Fruit fly (Drosophila melanogaster): ENCODE data around the gene CG5245.
A peak's percentile ranks its signal among the peaks of the same experiment; 100 is the strongest.

Gene CG5245

dm6 chr3R:12383036-12383435 lies 46.3 kb upstream of the CG5245 start, which contains the start of gene GstD11:
TSS of gene GstD11 (plus strand) at chr3R:12383336.
- no peak for TF ChIP-seq CG15073 (GFP tag; optimal IDR thresholded peaks at IDR 0.05)
- no peak for TF ChIP-seq tio (GFP tag; optimal IDR thresholded peaks at IDR 0.05)
- TF ChIP-seq CG7745 (tag; optimal IDR thresholded peaks at IDR 0.05) = no peak
- no peak for TF ChIP-seq bsh (GFP tag; optimal IDR thresholded peaks at IDR 0.05)
- TF ChIP-seq sc (optimal IDR thresholded peaks at IDR 0.05) = no peak
- no peak for TF ChIP-seq sc (GFP tag; optimal IDR thresholded peaks at IDR 0.05)
- no peak for TF ChIP-seq Nf-YB (GFP tag; optimal IDR thresholded peaks at IDR 0.05)
- TF ChIP-seq Camta (GFP tag; optimal IDR thresholded peaks at IDR 0.05) = no peak
- TF ChIP-seq CG6272 (GFP tag; IDR thresholded peaks at IDR 0.05) = no peak
- TF ChIP-seq ac (GFP tag; optimal IDR thresholded peaks at IDR 0.05) = no peak
- TF ChIP-seq CG17912 (GFP tag; optimal IDR thresholded peaks at IDR 0.05) = no peak
- TF ChIP-seq NC2α (GFP tag; optimal IDR thresholded peaks at IDR 0.05) = no peak
- TF ChIP-seq oc (tag; optimal IDR thresholded peaks at IDR 0.05) = no peak
- TF ChIP-seq CG14667 (GFP tag; IDR thresholded peaks at IDR 0.05) = no peak
- no peak for TF ChIP-seq PHDP (tag; optimal IDR thresholded peaks at IDR 0.05)
- no peak for TF ChIP-seq CG16815 (GFP tag; optimal IDR thresholded peaks at IDR 0.05)
- no peak for TF ChIP-seq CG12391 (tag; optimal IDR thresholded peaks at IDR 0.05)
- no peak for TF ChIP-seq otp (GFP tag; IDR thresholded peaks at IDR 0.05)

DNA sequence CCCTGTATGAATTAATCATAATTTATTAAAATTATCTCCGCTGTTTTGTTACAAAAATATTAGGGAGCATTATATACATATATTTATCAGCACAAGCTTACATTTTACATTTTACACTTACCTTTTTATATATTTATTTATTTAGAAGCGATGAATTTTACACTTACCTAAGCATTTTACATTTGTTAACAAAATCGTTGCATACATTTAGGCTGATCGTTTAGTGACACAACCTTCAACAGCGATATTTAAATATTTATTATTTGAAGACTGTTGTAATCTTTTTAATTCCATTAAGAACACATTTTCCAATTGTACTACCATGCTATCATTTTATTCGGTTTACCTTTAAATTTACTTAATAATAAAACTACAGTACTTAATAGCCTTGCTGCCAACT lies 45.6 kb upstream of the CG5245 start:
- TF ChIP-seq amos (GFP tag; IDR thresholded peaks at IDR 0.05; ENCODE audit: partially characterized antibody) (peak; percentile 60), CTCF (GFP tag; optimal IDR thresholded peaks at IDR 0.05) (peak; percentile 71), CG16813 (GFP tag; IDR thresholded peaks at IDR 0.05; ENCODE audit: partially characterized antibody) (peak; percentile 31; the same call in 1 of the 3 replicates), unc-4 (GFP tag; IDR thresholded peaks at IDR 0.05; ENCODE audit: partially characterized antibody) (no peak), CG7357 (GFP tag; IDR thresholded peaks at IDR 0.05) (no peak), knrl (GFP tag; IDR thresholded peaks at IDR 0.05; ENCODE audit: partially characterized antibody) (peak; percentile 27; the same call in 1 of the 3 replicates), Bgb (GFP tag; IDR thresholded peaks at IDR 0.05; ENCODE audit: partially characterized antibody) (peak; percentile 20; the same call in 1 of the 2 replicates), CG13287 (GFP tag; IDR thresholded peaks at IDR 0.05; ENCODE audit: partially characterized antibody) (peak; percentile 21; the same call in 1 of the 2 replicates), CG13894 (tag; optimal IDR thresholded peaks at IDR 0.05) (no peak), zen2 (GFP tag; IDR thresholded peaks at IDR 0.05; ENCODE audit: partially characterized antibody) (no peak), stwl (tag; optimal IDR thresholded peaks at IDR 0.05) (peak; percentile 39), croc (GFP tag; conservative IDR thresholded peaks at IDR 0.05) (no peak), CG7963 (GFP tag; IDR thresholded peaks at IDR 0.05; ENCODE audit: partially characterized antibody) (no peak)

dm6 chr3R:12384274-12384673 lies 45.1 kb upstream of the CG5245 start:
- TF ChIP-seq CG10321 (GFP tag; IDR thresholded peaks at IDR 0.05) (no peak), CG9797 (GFP tag; optimal IDR thresholded peaks at IDR 0.05) (no peak), chn (GFP tag; optimal IDR thresholded peaks at IDR 0.05) (no peak), CG11247 (GFP tag; IDR thresholded peaks at IDR 0.05) (no peak), ara (GFP tag; IDR thresholded peaks at IDR 0.05) (no peak), Bteb2 (GFP tag; optimal IDR thresholded peaks at IDR 0.05) (no peak), tna (GFP tag; IDR thresholded peaks at IDR 0.05; ENCODE audit: partially characterized antibody) (no peak), btn (GFP tag; optimal IDR thresholded peaks at IDR 0.05) (no peak), Drgx (GFP tag; IDR thresholded peaks at IDR 0.05) (0 out of 2 replicates have a peak, but pooled peaks have one; percentile 24), CG12219 (GFP tag; optimal IDR thresholded peaks at IDR 0.05) (no peak), gfzf (GFP tag; optimal IDR thresholded peaks at IDR 0.05) (no peak), CG6175 (GFP tag; IDR thresholded peaks at IDR 0.05) (peak; percentile 75; the same call in 1 of the 3 replicates)

All from whole organism, embryonic.